Worm (Caenorhabditis elegans) whole organism, late embryonic: ENCODE data around the gene ZK218.1.

ENCODE experiments used
- F13H6.1 ChIP-seq: sonication (generic microtip); optimal IDR thresholded peaks from 2 replicates; lab custom pipeline; 2016; ENCODE audit warnings: missing genetic modification characterization, missing compliant biosample characterization
- K09A11.1 ChIP-seq: sonication (generic microtip); optimal IDR thresholded peaks from 2 replicates; lab custom pipeline; 2017; ENCODE audit warnings: antibody characterized with exemption, mild to moderate bottlenecking, missing genetic modification characterization, missing compliant biosample characterization; ENCODE audit not compliant: insufficient read depth
- T23F11.4 ChIP-seq: fragments of 200-800 bp; sonication (Bioruptor generic); optimal IDR thresholded peaks from 2 replicates; lab custom pipeline; 2018; ENCODE audit warnings: mild to moderate bottlenecking, missing genetic modification characterization, missing compliant biosample characterization
- ama-1 ChIP-seq: fragments of 150-350 bp; optimal IDR thresholded peaks from 2 replicates; lab custom pipeline; 2014
- ceh-18 ChIP-seq: sonication (generic microtip); optimal IDR thresholded peaks from 2 replicates; lab custom pipeline; 2016; ENCODE audit warnings: missing genetic modification characterization, missing compliant biosample characterization
- ceh-19 ChIP-seq: fragments of 200-800 bp; sonication (Bioruptor generic); optimal IDR thresholded peaks from 2 replicates; lab custom pipeline; 2018; ENCODE audit warnings: mild to moderate bottlenecking, missing genetic modification characterization, missing compliant biosample characterization
- ceh-2 ChIP-seq: sonication (generic microtip); optimal IDR thresholded peaks from 2 replicates; lab custom pipeline; 2016; ENCODE audit warnings: missing genotype, missing genetic modification characterization, missing compliant biosample characterization
- ceh-24 ChIP-seq: sonication (generic microtip); optimal IDR thresholded peaks from 2 replicates; lab custom pipeline; 2016; ENCODE audit warnings: mild to moderate bottlenecking, missing genetic modification characterization, missing compliant biosample characterization
- ceh-31 ChIP-seq: sonication (generic microtip); optimal IDR thresholded peaks from 2 replicates; lab custom pipeline; 2016; ENCODE audit warnings: missing genetic modification characterization, missing compliant biosample characterization
- ceh-34 ChIP-seq: sonication (generic microtip); optimal IDR thresholded peaks from 2 replicates; lab custom pipeline; 2016; ENCODE audit warnings: mild to moderate bottlenecking, missing genetic modification characterization, missing compliant biosample characterization
- ceh-6 ChIP-seq: fragments of 200-800 bp; sonication (Bioruptor generic); optimal IDR thresholded peaks from 2 replicates; lab custom pipeline; 2018; ENCODE audit warnings: mild to moderate bottlenecking, missing genetic modification characterization, missing compliant biosample characterization
- che-1 ChIP-seq: sonication (generic microtip); optimal IDR thresholded peaks from 2 replicates; lab custom pipeline; 2016; ENCODE audit warnings: mild to moderate bottlenecking, missing genetic modification characterization, missing compliant biosample characterization
- dmd-4 ChIP-seq: sonication (generic microtip); optimal IDR thresholded peaks from 2 replicates; lab custom pipeline; 2016; ENCODE audit warnings: borderline replicate concordance, missing genetic modification characterization, missing compliant biosample characterization
- elt-4 ChIP-seq: sonication (generic microtip); optimal IDR thresholded peaks from 2 replicates; lab custom pipeline; 2016; ENCODE audit warnings: missing genetic modification characterization, missing compliant biosample characterization
- eyg-1 ChIP-seq: sonication (generic microtip); optimal IDR thresholded peaks from 2 replicates; lab custom pipeline; 2016; ENCODE audit warnings: missing genotype, missing genetic modification characterization, missing compliant biosample characterization
- fkh-10 ChIP-seq: fragments of 150-350 bp; optimal IDR thresholded peaks from 2 replicates; lab custom pipeline; 2014; ENCODE audit warnings: missing biosample characterization, missing genetic modification reagents, missing genetic modification characterization
- hlh-30 ChIP-seq: sonication (generic microtip); optimal IDR thresholded peaks from 2 replicates; lab custom pipeline; 2017; ENCODE audit warnings: antibody characterized with exemption, missing genetic modification characterization, missing compliant biosample characterization; ENCODE audit not compliant: insufficient read depth
- hlh-6 ChIP-seq: sonication (generic microtip); optimal IDR thresholded peaks from 2 replicates; lab custom pipeline; 2016; ENCODE audit warnings: missing genotype, missing genetic modification characterization, missing compliant biosample characterization
- hlh-8 ChIP-seq: sonication (generic microtip); optimal IDR thresholded peaks from 2 replicates; lab custom pipeline; 2016; ENCODE audit warnings: missing genotype, missing genetic modification characterization, missing compliant biosample characterization
- lim-6 ChIP-seq: sonication (generic microtip); optimal IDR thresholded peaks from 2 replicates; lab custom pipeline; 2016; ENCODE audit warnings: missing genetic modification characterization, missing compliant biosample characterization
- lin-11 ChIP-seq: fragments of 200-800 bp; sonication (Bioruptor generic); optimal IDR thresholded peaks from 2 replicates; lab custom pipeline; 2018; ENCODE audit warnings: mild to moderate bottlenecking, missing genetic modification characterization, missing compliant biosample characterization
- nhr-11 ChIP-seq: fragments of 150-350 bp; optimal IDR thresholded peaks from 2 replicates; lab custom pipeline; 2014; ENCODE audit warnings: missing biosample characterization, missing genetic modification characterization
- nhr-232 ChIP-seq: sonication (generic microtip); optimal IDR thresholded peaks from 2 replicates; lab custom pipeline; 2016; ENCODE audit warnings: missing genetic modification characterization, missing compliant biosample characterization
- odd-2 ChIP-seq: sonication (generic microtip); optimal IDR thresholded peaks from 2 replicates; lab custom pipeline; 2017; ENCODE audit warnings: antibody characterized with exemption, mild to moderate bottlenecking, missing genetic modification characterization, missing compliant biosample characterization
- pat-9 ChIP-seq: fragments of 200-800 bp; sonication (Bioruptor generic); optimal IDR thresholded peaks from 2 replicates; lab custom pipeline; 2018; ENCODE audit warnings: mild to moderate bottlenecking, missing genetic modification characterization, moderate library complexity, missing compliant biosample characterization
- pha-2 ChIP-seq: sonication (generic microtip); optimal IDR thresholded peaks from 2 replicates; lab custom pipeline; 2017; ENCODE audit warnings: mild to moderate bottlenecking, missing genetic modification characterization, missing compliant biosample characterization
- pha-4 ChIP-seq: fragments of 150-350 bp; optimal IDR thresholded peaks from 2 replicates; lab custom pipeline; 2018; ENCODE audit warnings: missing biosample characterization, missing genetic modification reagents, missing genetic modification characterization
- pros-1 ChIP-seq: fragments of 150-350 bp; optimal IDR thresholded peaks from 2 replicates; lab custom pipeline; 2014; ENCODE audit warnings: missing biosample characterization, missing genetic modification reagents, missing genetic modification characterization
- ref-2 ChIP-seq: sonication (generic microtip); optimal IDR thresholded peaks from 2 replicates; lab custom pipeline; 2016; ENCODE audit warnings: missing genetic modification characterization, missing compliant biosample characterization
- rnt-1 ChIP-seq: sonication (generic microtip); optimal IDR thresholded peaks from 2 replicates; lab custom pipeline; 2016; ENCODE audit warnings: missing genetic modification characterization, missing compliant biosample characterization
- sdc-2 ChIP-seq: sonication (generic microtip); optimal IDR thresholded peaks from 2 replicates; lab custom pipeline; 2016; ENCODE audit warnings: missing genotype, missing genetic modification characterization, missing compliant biosample characterization
- sox-4 ChIP-seq: sonication (generic microtip); optimal IDR thresholded peaks from 2 replicates; lab custom pipeline; 2017; ENCODE audit warnings: mild to moderate bottlenecking, missing genetic modification characterization, inconsistent platforms, missing compliant biosample characterization
- syd-9 ChIP-seq: sonication (generic microtip); optimal IDR thresholded peaks from 2 replicates; lab custom pipeline; 2016; ENCODE audit warnings: mild to moderate bottlenecking, missing genetic modification characterization, moderate library complexity, missing compliant biosample characterization
- tbx-2 ChIP-seq: sonication (generic microtip); optimal IDR thresholded peaks from 2 replicates; lab custom pipeline; 2016; ENCODE audit warnings: missing genetic modification characterization, missing compliant biosample characterization
- tbx-7 ChIP-seq: sonication (generic microtip); optimal IDR thresholded peaks from 2 replicates; lab custom pipeline; 2016; ENCODE audit warnings: missing genotype, missing genetic modification characterization, missing compliant biosample characterization
- unc-42 ChIP-seq: sonication (generic microtip); optimal IDR thresholded peaks from 2 replicates; lab custom pipeline; 2016; ENCODE audit warnings: missing genotype, missing genetic modification characterization, missing compliant biosample characterization
- ztf-16 ChIP-seq: sonication (generic microtip); optimal IDR thresholded peaks from 2 replicates; lab custom pipeline; 2017; ENCODE audit warnings: missing genetic modification characterization, missing compliant biosample characterization

Gene ZK218.1

ce11 chrV:17094568-17094967 lies 2.2 kb downstream of the ZK218.1 start:
- no peak for TF ChIP-seq K09A11.1
- TF ChIP-seq ceh-24 (tag; lab: Kevin White, UChicago): no peak
- no peak for TF ChIP-seq unc-42

DNA sequence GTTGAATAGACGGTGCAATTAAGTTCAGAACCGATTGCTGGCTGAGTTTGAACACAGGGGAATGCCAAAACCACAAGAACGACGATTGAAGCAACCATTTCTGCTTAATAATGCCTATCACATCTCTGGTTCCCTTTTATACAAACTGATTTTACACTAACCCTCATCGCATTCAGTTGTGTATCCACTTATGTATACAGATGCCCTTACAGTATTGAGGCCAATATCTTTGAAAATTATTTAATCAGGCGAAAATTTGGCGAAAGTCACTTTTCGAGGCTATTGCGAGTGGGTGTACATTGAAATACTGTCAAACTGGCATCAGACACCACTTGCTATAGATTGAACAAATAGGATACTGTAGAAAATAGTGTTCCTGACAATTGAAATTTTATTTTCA lies 6.3 kb downstream of the ZK218.1 start, which contains the start of the genes ZK218.3 and ZK218.4:
Gene ZK218.3, minus strand, starts transcription at position 101 of the 400 bp plus-strand sequence.
Gene ZK218.4, plus strand, starts transcription at position 186 of the 400 bp plus-strand sequence.
- no peak for TF ChIP-seq fkh-10 (GFP tag; lab: Kevin White, UChicago)
- no peak for TF ChIP-seq ceh-18
- TF ChIP-seq ztf-16: no peak
- no peak for TF ChIP-seq rnt-1 (tag; lab: Kevin White, UChicago)
- TF ChIP-seq pat-9 (tag; lab: Kevin White, UChicago): no peak
- TF ChIP-seq nhr-232 (tag; lab: Kevin White, UChicago): no peak
- TF ChIP-seq pha-2 (tag; lab: Kevin White, UChicago): no peak
- no peak for TF ChIP-seq F13H6.1 (tag; lab: Kevin White, UChicago)
- TF ChIP-seq tbx-2 (tag; lab: Kevin White, UChicago): no peak
- no peak for TF ChIP-seq che-1 (tag; lab: Kevin White, UChicago)
- TF ChIP-seq ama-1 (lab: Kevin White, UChicago): no peak
- TF ChIP-seq pros-1 (tag; lab: Kevin White, UChicago): no peak
- no peak for TF ChIP-seq hlh-30
- TF ChIP-seq syd-9 (tag; lab: Kevin White, UChicago): no peak
- TF ChIP-seq hlh-8 (tag; lab: Kevin White, UChicago): no peak
- no peak for TF ChIP-seq dmd-4 (tag; lab: Kevin White, UChicago)
- no peak for TF ChIP-seq sdc-2 (tag; lab: Kevin White, UChicago)
- TF ChIP-seq ref-2: no peak
- no peak for TF ChIP-seq ceh-2 (tag; lab: Kevin White, UChicago)

DNA sequence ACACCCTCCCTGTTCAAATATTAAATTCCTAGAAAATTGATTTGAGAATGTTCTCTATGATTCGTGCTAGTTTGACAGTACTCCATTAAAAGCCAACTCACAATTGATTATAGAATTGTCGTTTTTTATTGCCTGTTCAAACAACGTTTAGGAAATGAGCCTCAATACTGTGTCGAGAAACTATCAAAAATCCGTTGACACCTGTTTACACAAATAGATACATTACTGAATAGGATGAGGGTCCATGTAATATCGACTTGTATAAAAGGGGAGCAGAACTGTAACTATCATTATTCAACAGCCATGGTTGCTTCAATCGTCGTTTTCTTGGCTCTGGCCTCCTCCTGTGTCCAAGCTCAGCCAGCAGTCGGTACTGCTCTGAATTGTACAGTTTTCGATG lies 8.5 kb downstream of the ZK218.1 start, which contains the start of gene ZK218.5:
Gene ZK218.5, plus strand, starts transcription at position 301 of the 400 bp plus-strand sequence.
- TF ChIP-seq hlh-6: no peak
- no peak for TF ChIP-seq lin-11
- TF ChIP-seq hlh-30: no peak
- TF ChIP-seq sox-4: no peak
- no peak for TF ChIP-seq odd-2 (tag; lab: Kevin White, UChicago)
- TF ChIP-seq elt-4: no peak
- no peak for TF ChIP-seq pha-4 (tag; lab: Kevin White, UChicago)
- TF ChIP-seq T23F11.4 (GFP tag; lab: Kevin White, UChicago): no peak
- TF ChIP-seq, all 69 proteins: peak for 0

ce11 chrV:17104527-17104926 lies 12.2 kb downstream of the ZK218.1 start, which contains the start of gene nhr-248:
nhr-248 (minus strand) TSS chrV:17104627.
- no peak for TF ChIP-seq ceh-19 (GFP tag; lab: Kevin White, UChicago)
- TF ChIP-seq ceh-6: no peak
- TF ChIP-seq lim-6 (tag; lab: Kevin White, UChicago): no peak
- no peak for TF ChIP-seq rnt-1 (tag; lab: Kevin White, UChicago)
- TF ChIP-seq eyg-1 (tag; lab: Kevin White, UChicago): no peak
- TF ChIP-seq K09A11.1: no peak
- no peak for TF ChIP-seq pha-4 (tag; lab: Kevin White, UChicago)
- no peak for TF ChIP-seq che-1 (tag; lab: Kevin White, UChicago)
- no peak for TF ChIP-seq ceh-31 (tag; lab: Kevin White, UChicago)
- no peak for TF ChIP-seq tbx-7 (tag; lab: Kevin White, UChicago)
- no peak for TF ChIP-seq nhr-11 (tag; lab: Kevin White, UChicago)
- no peak for TF ChIP-seq ceh-34 (tag; lab: Kevin White, UChicago)
